Worm (Caenorhabditis elegans): ENCODE data around the gene sptl-2.

Gene sptl-2

ce11 chrV:7980993-7981595, 35.9 kb upstream of the sptl-2 start, which contains the start of gene F26D11.1:
Gene F26D11.1, plus strand, starts transcription at chrV:7981545.
- TF ChIP-seq sea-1 (GFP tag; conservative IDR thresholded peaks at IDR 0.05) (no peak), F13C5.2 (tag; optimal IDR thresholded peaks at IDR 0.05) (no peak), ama-1 (optimal IDR thresholded peaks at IDR 0.05) (no peak), B0310.2 (tag; optimal IDR thresholded peaks at IDR 0.05) (no peak), flt-1 (GFP tag; IDR thresholded peaks at IDR 0.05) (no peak), ceh-13 (GFP tag; optimal IDR thresholded peaks at IDR 0.05) (no peak), scrt-1 (GFP tag; IDR thresholded peaks at IDR 0.05) (no peak), tbx-11 (GFP tag; IDR thresholded peaks at IDR 0.05) (no peak), hmbx-1 (tag; optimal IDR thresholded peaks at IDR 0.05) (no peak), hnd-1 (tag; optimal IDR thresholded peaks at IDR 0.05) (no peak), tbx-37 (GFP tag; conservative IDR thresholded peaks at IDR 0.05) (no peak), hmg-4 (GFP tag; optimal IDR thresholded peaks at IDR 0.05) (no peak), pes-1 (GFP tag; IDR thresholded peaks at IDR 0.05) (no peak), ceh-36 (tag; optimal IDR thresholded peaks at IDR 0.05) (no peak), tra-4 (tag; optimal IDR thresholded peaks at IDR 0.05) (no peak), aly-1 (tag; optimal IDR thresholded peaks at IDR 0.05) (no peak), ets-7 (tag; optimal IDR thresholded peaks at IDR 0.05) (no peak)

ce11 chrV:7983381-7984052, 33.5 kb upstream of the sptl-2 start, which contains the start of the genes natb-1 and abhd-12:
Gene natb-1, minus strand, starts transcription at chrV:7983431.
Gene abhd-12, plus strand, starts transcription at chrV:7983879.
- TF ChIP-seq pes-1 (GFP tag; IDR thresholded peaks at IDR 0.05) (no peak), ceh-36 (tag; optimal IDR thresholded peaks at IDR 0.05) (no peak), tbx-11 (GFP tag; IDR thresholded peaks at IDR 0.05) (no peak), ets-7 (tag; optimal IDR thresholded peaks at IDR 0.05) (no peak), hmg-4 (GFP tag; optimal IDR thresholded peaks at IDR 0.05) (no peak), hnd-1 (tag; optimal IDR thresholded peaks at IDR 0.05) (no peak), B0310.2 (tag; optimal IDR thresholded peaks at IDR 0.05) (no peak), flt-1 (GFP tag; IDR thresholded peaks at IDR 0.05) (no peak), scrt-1 (GFP tag; IDR thresholded peaks at IDR 0.05) (no peak), hmbx-1 (tag; optimal IDR thresholded peaks at IDR 0.05) (no peak), aly-1 (tag; optimal IDR thresholded peaks at IDR 0.05) (no peak), ceh-13 (GFP tag; optimal IDR thresholded peaks at IDR 0.05) (no peak), sea-1 (GFP tag; conservative IDR thresholded peaks at IDR 0.05) (no peak)

- TF ChIP-seq tbx-37 (GFP tag; conservative IDR thresholded peaks at IDR 0.05): no peak
Measured at ce11 chrV:7985860-7986259, 31.1 kb upstream of the sptl-2 start, which contains the start of gene Y97E10AL.1. Gene Y97E10AL.1, plus strand, starts transcription at chrV:7986160.

ce11 chrV:7994570-7994969, 22.4 kb upstream of the sptl-2 start, which contains the start of gene ceh-76:
Gene ceh-76, minus strand, starts transcription at chrV:7994670.
- TF ChIP-seq ceh-36 (tag; optimal IDR thresholded peaks at IDR 0.05): no peak
- TF ChIP-seq flt-1 (GFP tag; IDR thresholded peaks at IDR 0.05): no peak
- TF ChIP-seq hmbx-1 (tag; optimal IDR thresholded peaks at IDR 0.05): no peak
- no peak for TF ChIP-seq aly-1 (tag; optimal IDR thresholded peaks at IDR 0.05)
- no peak for TF ChIP-seq ets-7 (tag; optimal IDR thresholded peaks at IDR 0.05)
- no peak for TF ChIP-seq tbx-37 (GFP tag; conservative IDR thresholded peaks at IDR 0.05)
- no peak for TF ChIP-seq hnd-1 (tag; optimal IDR thresholded peaks at IDR 0.05)
- no peak for TF ChIP-seq ceh-13 (GFP tag; optimal IDR thresholded peaks at IDR 0.05)
- TF ChIP-seq pes-1 (GFP tag; IDR thresholded peaks at IDR 0.05): no peak
- TF ChIP-seq F13C5.2 (tag; optimal IDR thresholded peaks at IDR 0.05): no peak
- TF ChIP-seq B0310.2 (tag; optimal IDR thresholded peaks at IDR 0.05): no peak
- TF ChIP-seq hmg-4 (GFP tag; optimal IDR thresholded peaks at IDR 0.05): no peak
- no peak for TF ChIP-seq scrt-1 (GFP tag; IDR thresholded peaks at IDR 0.05)
- no peak for TF ChIP-seq tbx-11 (GFP tag; IDR thresholded peaks at IDR 0.05)
- TF ChIP-seq tra-4 (tag; optimal IDR thresholded peaks at IDR 0.05): no peak
- no peak for TF ChIP-seq sea-1 (GFP tag; conservative IDR thresholded peaks at IDR 0.05)
- TF ChIP-seq ama-1 (optimal IDR thresholded peaks at IDR 0.05): no peak

ce11 chrV:7995165-7995564, 21.8 kb upstream of the sptl-2 start:
- TF ChIP-seq F13C5.2 (tag; optimal IDR thresholded peaks at IDR 0.05) (no peak), hmbx-1 (tag; optimal IDR thresholded peaks at IDR 0.05) (no peak), tra-4 (tag; optimal IDR thresholded peaks at IDR 0.05) (no peak), B0310.2 (tag; optimal IDR thresholded peaks at IDR 0.05) (no peak), ceh-13 (GFP tag; optimal IDR thresholded peaks at IDR 0.05) (no peak), sea-1 (GFP tag; conservative IDR thresholded peaks at IDR 0.05) (no peak), hnd-1 (tag; optimal IDR thresholded peaks at IDR 0.05) (no peak), aly-1 (tag; optimal IDR thresholded peaks at IDR 0.05) (no peak), hmg-4 (GFP tag; optimal IDR thresholded peaks at IDR 0.05) (no peak), ets-7 (tag; optimal IDR thresholded peaks at IDR 0.05) (no peak), ama-1 (optimal IDR thresholded peaks at IDR 0.05) (no peak), ceh-36 (tag; optimal IDR thresholded peaks at IDR 0.05) (no peak), pes-1 (GFP tag; IDR thresholded peaks at IDR 0.05) (no peak), tbx-11 (GFP tag; IDR thresholded peaks at IDR 0.05) (no peak)

ce11 chrV:7995878-7996277, 21.1 kb upstream of the sptl-2 start, which contains the start of gene Y97E10AR.2:
Gene Y97E10AR.2, plus strand, starts transcription at chrV:7996178.
- TF ChIP-seq pes-1 (GFP tag; IDR thresholded peaks at IDR 0.05): no peak

ce11 chrV:8000929-8001513, 16.0 kb upstream of the sptl-2 start, which contains the start of gene Y97E10AR.1:
Gene Y97E10AR.1, plus strand, starts transcription at chrV:8001463.
- TF ChIP-seq ceh-13 (GFP tag; optimal IDR thresholded peaks at IDR 0.05): no peak
- no peak for TF ChIP-seq ceh-36 (tag; optimal IDR thresholded peaks at IDR 0.05)
- peak; percentile 16 for TF ChIP-seq hnd-1 (tag; optimal IDR thresholded peaks at IDR 0.05)
- TF ChIP-seq hmg-4 (GFP tag; optimal IDR thresholded peaks at IDR 0.05): peak; percentile 40
- TF ChIP-seq ama-1 (optimal IDR thresholded peaks at IDR 0.05): no peak
- TF ChIP-seq sea-1 (GFP tag; conservative IDR thresholded peaks at IDR 0.05): no peak
- no peak for TF ChIP-seq tbx-11 (GFP tag; IDR thresholded peaks at IDR 0.05)
- no peak for TF ChIP-seq flt-1 (GFP tag; IDR thresholded peaks at IDR 0.05)
- TF ChIP-seq tbx-37 (GFP tag; conservative IDR thresholded peaks at IDR 0.05): no peak
- TF ChIP-seq B0310.2 (tag; optimal IDR thresholded peaks at IDR 0.05): no peak
- TF ChIP-seq pes-1 (GFP tag; IDR thresholded peaks at IDR 0.05): no peak
- no peak for TF ChIP-seq aly-1 (tag; optimal IDR thresholded peaks at IDR 0.05)
- no peak for TF ChIP-seq hmbx-1 (tag; optimal IDR thresholded peaks at IDR 0.05)
- no peak for TF ChIP-seq scrt-1 (GFP tag; IDR thresholded peaks at IDR 0.05)
- TF ChIP-seq ets-7 (tag; optimal IDR thresholded peaks at IDR 0.05): no peak
- TF ChIP-seq tra-4 (tag; optimal IDR thresholded peaks at IDR 0.05): no peak
- peak; percentile 22 for TF ChIP-seq F13C5.2 (tag; optimal IDR thresholded peaks at IDR 0.05)

All from whole organism, early embryonic.